Worm (Caenorhabditis elegans) whole organism, L4 larva: ENCODE measurements around the gene W04E12.2.

Experiments used
- F26F4.8 ChIP-seq: fragments of 200-800 bp; sonication (Bioruptor generic); conservative IDR thresholded peaks from 2 replicates; pipeline ENCODE4 v1.3.6; 2022; ENCODE audit warnings: missing genetic modification characterization, missing compliant biosample characterization
- aly-2 ChIP-seq: sonication (generic microtip); optimal IDR thresholded peaks from 2 replicates; lab custom pipeline; 2018; ENCODE audit warnings: missing biosample characterization, missing genetic modification characterization
- jun-1 ChIP-seq: fragments of 150-350 bp; optimal IDR thresholded peaks from 2 replicates; lab custom pipeline; 2014; ENCODE audit warnings: missing biosample characterization, missing genetic modification reagents, missing genetic modification characterization
- lin-15B ChIP-seq: fragments of 150-350 bp; sonication (generic microtip); optimal IDR thresholded peaks from 3 replicates; lab custom pipeline; 2014; ENCODE audit warnings: missing biosample characterization, missing genetic modification characterization
- lin-39 ChIP-seq: fragments of 150-350 bp; optimal IDR thresholded peaks from 2 replicates; lab custom pipeline; 2014; ENCODE audit warnings: missing biosample characterization, missing genetic modification reagents, missing genetic modification characterization
- nhr-11 ChIP-seq: fragments of 150-350 bp; optimal IDR thresholded peaks from 2 replicates; lab custom pipeline; 2014; ENCODE audit warnings: missing biosample characterization, missing genetic modification characterization
- rbr-2 ChIP-seq: sonication (generic microtip); optimal IDR thresholded peaks from 2 replicates; lab custom pipeline; 2016; ENCODE audit warnings: missing genotype, missing genetic modification characterization, missing compliant biosample characterization

ce11 chrV:19779220-19779619 is 38.3 kb upstream of the W04E12.2 start:
- no peak for TF ChIP-seq jun-1 (tag; lab: Kevin White, UChicago)
- no peak for TF ChIP-seq aly-2 (tag; lab: Kevin White, UChicago)
- TF ChIP-seq nhr-11 (tag; lab: Kevin White, UChicago) = no peak
- TF ChIP-seq lin-15B (tag; lab: Kevin White, UChicago) = no peak
- no peak for TF ChIP-seq F26F4.8 (GFP tag; lab: Robert Waterston, UW)
- no peak for TF ChIP-seq rbr-2 (tag; lab: Kevin White, UChicago)
- TF ChIP-seq lin-39 = no peak
